Worm (Caenorhabditis elegans): ENCODE data around the gene F38E11.9.
A peak's percentile ranks its signal among the peaks of the same experiment; 100 is the strongest.

The F38E11.9 gene

DNA sequence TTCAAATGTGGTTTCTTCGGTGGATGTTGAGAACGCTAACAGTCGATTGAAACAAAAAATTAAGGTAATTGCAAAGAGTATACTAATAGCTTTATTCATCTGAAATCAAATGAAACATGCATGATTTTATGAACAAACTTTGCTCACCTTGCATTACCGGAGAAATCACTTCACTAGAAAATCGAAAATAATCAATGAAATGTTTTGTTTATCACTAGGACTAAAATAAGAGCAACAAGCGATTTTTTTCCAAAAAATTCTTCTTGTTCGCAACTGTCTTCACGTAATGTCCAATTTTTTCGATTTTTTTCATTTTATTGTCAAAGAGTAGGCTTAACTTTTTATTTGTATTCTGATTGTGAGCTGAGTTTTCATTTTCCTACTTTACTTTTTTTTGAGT lies 21.4 kb downstream of the F38E11.9 start, which contains the start of gene F56D5.9:
F56D5.9 (minus strand) TSS at position 101 of the 400 bp plus-strand sequence.
- TF ChIP-seq hmg-20 (GFP tag; IDR thresholded peaks at IDR 0.05) (no peak), rcor-1 (GFP tag; IDR thresholded peaks at IDR 0.05) (no peak), ztf-22 (GFP tag; optimal IDR thresholded peaks at IDR 0.05) (no peak)

DNA sequence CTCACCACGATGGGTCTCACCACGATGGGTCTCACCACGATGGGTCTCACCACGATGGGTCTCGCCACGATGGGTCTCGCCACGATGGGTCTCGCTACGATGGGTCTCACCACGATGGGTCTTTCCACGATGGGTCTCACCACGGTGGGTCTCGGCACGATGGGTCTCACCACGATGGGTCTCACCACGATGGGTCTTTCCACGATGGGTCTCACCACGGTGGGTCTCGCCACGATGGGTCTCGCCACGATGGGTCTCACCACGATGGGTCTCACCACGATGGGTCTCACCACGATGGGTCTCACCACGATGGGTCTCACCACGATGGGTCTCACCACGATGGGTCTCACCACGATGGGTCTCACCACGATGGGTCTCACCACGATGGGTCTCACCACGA lies 33.1 kb downstream of the F38E11.9 start:
- TF ChIP-seq F33H1.4 (GFP tag; IDR thresholded peaks at IDR 0.05) (peak; percentile 64), egrh-3 (GFP tag; IDR thresholded peaks at IDR 0.05) (peak; percentile 58; the same call in 1 of the 2 replicates)

DNA sequence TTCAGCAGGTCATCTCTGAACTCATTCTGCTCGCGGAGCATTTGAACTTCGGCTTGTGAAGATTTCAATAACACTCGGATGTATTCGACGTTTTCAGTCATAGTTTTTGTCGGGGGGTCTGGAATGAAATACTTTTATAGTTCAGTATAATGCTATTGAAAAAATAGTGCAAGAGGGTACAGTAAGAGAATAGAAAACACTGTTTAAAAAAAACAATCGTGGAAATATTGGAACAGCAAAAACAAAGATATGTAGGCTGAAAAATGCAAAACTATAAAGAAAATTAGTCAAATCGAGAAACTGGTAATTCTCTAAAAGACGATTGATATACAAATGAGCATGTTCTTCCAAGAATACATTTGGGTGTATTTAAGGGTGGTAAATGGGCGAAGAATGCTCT lies 35.8 kb downstream of the F38E11.9 start, which contains the start of gene F56D5.5:
F56D5.5 (minus strand) TSS at position 101 of the 400 bp plus-strand sequence.
- TF ChIP-seq egrh-3 (GFP tag; IDR thresholded peaks at IDR 0.05) (no peak), nfyb-1 (GFP tag; IDR thresholded peaks at IDR 0.05) (no peak), F52B5.7 (tag; optimal IDR thresholded peaks at IDR 0.05) (no peak), mes-4 (tag; optimal IDR thresholded peaks at IDR 0.05) (no peak), lir-1 (GFP tag; conservative IDR thresholded peaks at IDR 0.05) (no peak), lin-54 (GFP tag; optimal IDR thresholded peaks at IDR 0.05) (no peak), madf-8 (GFP tag; conservative IDR thresholded peaks at IDR 0.05) (no peak), F33H1.4 (GFP tag; IDR thresholded peaks at IDR 0.05) (no peak), snpc-4 (GFP tag; optimal IDR thresholded peaks at IDR 0.05) (no peak), snpc-4 (tag; optimal IDR thresholded peaks at IDR 0.05) (no peak), Y53F4B.3 (GFP tag; IDR thresholded peaks at IDR 0.05) (no peak)

DNA sequence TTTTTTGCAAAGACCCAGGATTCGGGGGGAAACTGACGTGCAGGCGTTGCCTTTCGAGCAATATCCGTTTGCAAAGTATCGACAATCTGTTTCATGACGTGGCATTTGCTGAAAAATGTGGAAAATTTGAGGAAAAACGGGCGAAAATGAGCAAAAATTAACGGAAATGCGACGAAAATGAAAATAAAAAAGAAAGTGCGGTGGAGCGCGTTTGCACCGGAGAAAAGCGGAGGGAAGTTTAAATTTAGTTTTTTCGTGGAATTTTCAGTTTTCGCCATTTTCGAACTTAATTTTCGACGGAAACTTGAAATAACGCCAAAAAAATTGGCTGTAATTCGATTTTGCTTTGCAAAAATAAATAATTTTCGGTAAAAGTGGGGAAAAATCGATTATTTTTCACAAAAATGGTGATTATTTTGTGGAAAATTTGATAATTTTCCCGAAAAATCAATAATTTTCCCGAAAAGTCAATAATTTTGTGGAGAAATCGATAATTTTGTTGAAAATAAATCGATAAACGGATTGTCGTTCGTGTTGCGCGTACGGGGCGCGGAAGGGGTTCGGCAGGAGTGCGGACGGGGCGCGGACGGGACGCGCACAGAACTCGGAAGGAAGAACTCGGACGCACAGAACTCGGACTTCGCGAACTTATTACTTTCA lies 39.9 kb downstream of the F38E11.9 start:
- TF ChIP-seq lin-54 (GFP tag; optimal IDR thresholded peaks at IDR 0.05) (peak; percentile 84), lin-26 (GFP tag; IDR thresholded peaks at IDR 0.05) (no peak), lin-35 (GFP tag; optimal IDR thresholded peaks at IDR 0.05) (peak in 1 of 3 experiments; percentile 64), F23B12.7 (tag; optimal IDR thresholded peaks at IDR 0.05; ENCODE audit: insufficient read depth) (no peak), zfh-2 (GFP tag; conservative IDR thresholded peaks at IDR 0.05) (peak; percentile 58; the same call in 1 of the 2 replicates), Y56A3A.18 (GFP tag; IDR thresholded peaks at IDR 0.05) (0 out of 2 replicates have a peak, but pooled peaks have one; percentile 19), efl-1 (GFP tag; optimal IDR thresholded peaks at IDR 0.05) (peak; percentile 60), K11D2.4 (GFP tag; IDR thresholded peaks at IDR 0.05) (0 out of 2 replicates have a peak, but pooled peaks have one; percentile 10), B0336.3 (GFP tag; IDR thresholded peaks at IDR 0.05) (no peak), chd-7 (tag; optimal IDR thresholded peaks at IDR 0.05) (no peak), atf-7 (tag; optimal IDR thresholded peaks at IDR 0.05) (no peak), rcor-1 (GFP tag; IDR thresholded peaks at IDR 0.05) (no peak), T26A5.8 (tag; optimal IDR thresholded peaks at IDR 0.05) (no peak), Y53G8AR.9 (GFP tag; conservative IDR thresholded peaks at IDR 0.05) (no peak), mcd-1 (GFP tag; IDR thresholded peaks at IDR 0.05) (peak; percentile 96), dpl-1 (GFP tag; optimal IDR thresholded peaks at IDR 0.05) (peak; percentile 29), hmg-1.2 (GFP tag; IDR thresholded peaks at IDR 0.05) (no peak)

DNA sequence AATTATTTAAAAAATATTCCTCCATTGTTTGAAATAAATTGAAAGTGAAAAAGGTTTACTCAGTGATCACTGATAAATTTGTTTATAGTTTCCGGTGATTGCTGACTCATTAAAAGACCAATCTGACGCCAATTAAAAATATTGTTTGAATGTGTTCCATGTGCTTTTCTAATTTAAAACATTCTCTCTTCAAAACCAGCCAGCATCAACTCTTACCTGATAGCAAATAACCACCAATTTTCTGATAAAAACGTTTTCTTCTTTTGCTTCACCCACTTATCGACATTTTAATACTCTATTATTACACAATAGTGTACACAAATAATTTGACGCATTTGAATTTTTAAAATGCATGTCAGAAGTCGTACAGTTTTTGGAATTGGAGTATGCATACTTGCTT lies 42.1 kb downstream of the F38E11.9 start, which contains the start of gene F56D5.6:
F56D5.6 (plus strand) TSS at position 208 of the 400 bp plus-strand sequence.
- peak; percentile 66 for TF ChIP-seq nhr-80 (tag; optimal IDR thresholded peaks at IDR 0.05)
- TF ChIP-seq rec-8 (tag; optimal IDR thresholded peaks at IDR 0.05) = no peak
